Worm (Caenorhabditis elegans): Measurements from ENCODE around the gene ceh-75.

Gene ceh-75

DNA sequence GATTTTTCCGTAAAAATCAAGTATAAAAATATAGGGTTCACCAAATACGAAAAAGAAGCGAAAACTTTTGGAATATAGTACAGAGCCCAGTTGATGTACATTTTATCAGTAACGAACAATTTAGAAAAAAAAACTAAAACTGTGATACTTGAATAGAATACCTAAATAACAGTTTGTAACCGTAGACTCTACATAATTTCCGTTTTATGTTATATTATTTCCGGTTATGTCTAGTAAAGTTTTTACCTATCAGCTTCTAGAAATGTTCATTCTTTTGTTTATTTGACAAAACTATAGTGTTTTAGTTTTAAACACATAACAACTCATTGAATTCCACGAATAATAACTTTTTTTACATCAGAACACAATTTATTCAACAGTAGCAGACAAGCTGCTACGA is 16.3 kb downstream of the ceh-75 start, which contains the start of gene srj-33:
srj-33 (minus strand) TSS at position 101 of the 400 bp plus-strand sequence.
- TF ChIP-seq efl-1 (optimal IDR thresholded peaks at IDR 0.05) (no peak), efl-1 (GFP tag; optimal IDR thresholded peaks at IDR 0.05 in 1 of 2) (no peak), fos-1 (tag; optimal IDR thresholded peaks at IDR 0.05) (no peak), nhr-47 (tag; optimal IDR thresholded peaks at IDR 0.05) (no peak), ztf-11 (tag; optimal IDR thresholded peaks at IDR 0.05) (no peak), lin-14 (GFP tag; optimal IDR thresholded peaks at IDR 0.05) (no peak), hpl-2 (GFP tag; optimal IDR thresholded peaks at IDR 0.05) (no peak), grh-1 (GFP tag; IDR thresholded peaks at IDR 0.05) (no peak), ceh-88 (GFP tag; IDR thresholded peaks at IDR 0.05) (no peak), nhr-71 (tag; optimal IDR thresholded peaks at IDR 0.05) (no peak), ets-5 (GFP tag; IDR thresholded peaks at IDR 0.05) (no peak), snpc-4 (tag; optimal IDR thresholded peaks at IDR 0.05) (no peak), fkh-8 (tag; optimal IDR thresholded peaks at IDR 0.05) (no peak)

DNA sequence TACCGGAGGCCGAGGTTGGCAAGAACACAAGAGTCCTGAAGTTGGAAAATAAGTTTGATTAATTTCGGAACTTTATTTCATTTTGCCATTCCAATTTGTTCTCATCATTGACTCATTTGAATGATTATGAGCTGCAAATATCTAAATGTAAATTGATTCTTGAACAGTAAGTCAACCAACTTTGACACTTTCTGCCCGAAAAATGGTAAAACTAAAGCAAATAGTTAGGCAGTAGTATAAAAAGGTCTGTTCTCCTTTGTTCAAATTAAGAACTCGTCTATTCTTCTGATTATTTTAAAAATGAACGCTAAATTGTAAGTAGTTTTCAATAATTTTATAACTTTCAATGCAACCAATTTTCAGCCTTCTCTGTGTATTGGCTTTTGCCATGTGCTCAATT is 21.9 kb downstream of the ceh-75 start, which contains the start of gene fipr-12:
fipr-12 (plus strand) TSS at position 301 of the 400 bp plus-strand sequence.
- TF ChIP-seq nhr-85 (tag) (no peak), tbx-2 (tag; optimal IDR thresholded peaks at IDR 0.05) (no peak), elt-3 (tag; optimal IDR thresholded peaks at IDR 0.05) (no peak), ama-1 (optimal IDR thresholded peaks at IDR 0.05) (no peak), C16A3.4 (tag; optimal IDR thresholded peaks at IDR 0.05) (no peak), nhr-76 (tag; optimal IDR thresholded peaks at IDR 0.05) (no peak), pqm-1 (tag; optimal IDR thresholded peaks at IDR 0.05) (no peak), hlh-17 (GFP tag; optimal IDR thresholded peaks at IDR 0.05; ENCODE audit: borderline replicate concordance) (no peak), ces-1 (GFP tag; optimal IDR thresholded peaks at IDR 0.05) (no peak), tlp-1 (tag; optimal IDR thresholded peaks at IDR 0.05) (no peak), grh-1 (GFP tag; IDR thresholded peaks at IDR 0.05) (no peak), xbp-1 (tag; optimal IDR thresholded peaks at IDR 0.05) (no peak), snpc-4 (tag; optimal IDR thresholded peaks at IDR 0.05) (no peak), nhr-84 (tag; optimal IDR thresholded peaks at IDR 0.05) (no peak), nhr-28 (tag; optimal IDR thresholded peaks at IDR 0.05) (no peak), ets-5 (GFP tag; IDR thresholded peaks at IDR 0.05) (no peak), nhr-47 (tag; optimal IDR thresholded peaks at IDR 0.05) (no peak), lsy-2 (tag; optimal IDR thresholded peaks at IDR 0.05) (no peak), efl-3 (GFP tag; optimal IDR thresholded peaks at IDR 0.05) (no peak)

DNA sequence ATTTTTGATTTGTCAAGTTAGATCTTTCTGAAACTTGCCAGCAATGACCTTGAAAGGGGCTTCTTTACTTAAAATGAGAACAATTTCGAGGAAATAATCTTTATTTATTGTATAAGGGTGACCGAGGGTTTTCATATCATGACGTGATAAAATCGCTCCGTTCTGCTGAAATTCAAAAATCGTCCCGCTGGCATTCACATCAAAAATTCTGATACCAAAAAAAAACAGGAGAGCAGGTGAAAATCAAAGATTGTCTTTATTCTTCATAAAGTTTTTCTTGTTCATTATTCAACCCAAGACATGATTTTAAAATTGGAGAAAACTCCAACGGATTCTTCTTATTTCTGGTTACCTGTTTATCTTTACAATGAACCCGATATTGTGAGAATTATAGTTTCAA is 23.0 kb downstream of the ceh-75 start, which contains the start of gene sre-28:
sre-28 (plus strand) TSS at position 301 of the 400 bp plus-strand sequence.
- TF ChIP-seq ceh-8 (GFP tag; optimal IDR thresholded peaks at IDR 0.05), result no peak
- TF ChIP-seq tbx-2 (tag; optimal IDR thresholded peaks at IDR 0.05), result no peak
- TF ChIP-seq elt-2 (tag; optimal IDR thresholded peaks at IDR 0.05), result no peak
- TF ChIP-seq nhr-11 (tag; optimal IDR thresholded peaks at IDR 0.05), result no peak
- TF ChIP-seq ceh-90 (tag; optimal IDR thresholded peaks at IDR 0.05), result no peak
- TF ChIP-seq ztf-11 (tag; optimal IDR thresholded peaks at IDR 0.05), result no peak
- no peak for TF ChIP-seq nhr-237 (tag; optimal IDR thresholded peaks at IDR 0.05)
- no peak for TF ChIP-seq Y116A8C.19 (tag; optimal IDR thresholded peaks at IDR 0.05; ENCODE audit: borderline replicate concordance)
- TF ChIP-seq unc-130 (tag; optimal IDR thresholded peaks at IDR 0.05), result no peak
- no peak for TF ChIP-seq C34B4.2 (tag; optimal IDR thresholded peaks at IDR 0.05)
- TF ChIP-seq efl-3 (GFP tag; optimal IDR thresholded peaks at IDR 0.05), result no peak
- TF ChIP-seq C16A3.4 (tag; optimal IDR thresholded peaks at IDR 0.05), result no peak
- TF ChIP-seq irx-1 (tag; optimal IDR thresholded peaks at IDR 0.05), result no peak
- TF ChIP-seq unc-98 (GFP tag; IDR thresholded peaks at IDR 0.05), result no peak
- no peak for TF ChIP-seq ama-1 (optimal IDR thresholded peaks at IDR 0.05)
- no peak for TF ChIP-seq hpl-2 (GFP tag; optimal IDR thresholded peaks at IDR 0.05)
- no peak for TF ChIP-seq fkh-8 (tag; optimal IDR thresholded peaks at IDR 0.05)
- no peak for TF ChIP-seq egl-27 (tag; optimal IDR thresholded peaks at IDR 0.05)

Data from whole organism, L1 larva.